Worm (Caenorhabditis elegans) whole organism, L2 larva: Measurements from ENCODE around the gene pmp-3.

ENCODE experiments used
- F13H6.1 ChIP-seq: sonication (generic microtip); optimal IDR thresholded peaks from 2 replicates; lab custom pipeline; 2016; ENCODE audit warnings: missing genetic modification characterization, missing compliant biosample characterization
- R02D3.7 ChIP-seq: fragments of 150-350 bp; optimal IDR thresholded peaks from 2 replicates; lab custom pipeline; 2014; ENCODE audit warnings: missing biosample characterization, missing genetic modification characterization
- Y55F3AM.14 ChIP-seq: fragments of 200-800 bp; sonication (Bioruptor generic); optimal IDR thresholded peaks from 2 replicates; lab custom pipeline; 2018; ENCODE audit warnings: mild to moderate bottlenecking, missing genetic modification characterization, missing compliant biosample characterization
- ZK546.5 ChIP-seq: sonication (generic microtip); optimal IDR thresholded peaks from 2 replicates; lab custom pipeline; 2017; ENCODE audit warnings: missing biosample characterization, missing genetic modification characterization
- ama-1 ChIP-seq: fragments of 150-350 bp; optimal IDR thresholded peaks from 2 replicates; lab custom pipeline; 2018; ENCODE audit warnings: inconsistent platforms
- ceh-16 ChIP-seq: fragments of 150-350 bp; optimal IDR thresholded peaks from 2 replicates; lab custom pipeline; 2014; ENCODE audit warnings: missing biosample characterization, missing genetic modification characterization
- ceh-82 ChIP-seq: fragments of 150-350 bp; optimal IDR thresholded peaks from 2 replicates; lab custom pipeline; 2014; ENCODE audit warnings: missing biosample characterization, missing genetic modification characterization
- crh-2 ChIP-seq: sonication (generic microtip); optimal IDR thresholded peaks from 2 replicates; lab custom pipeline; 2017; ENCODE audit warnings: missing biosample characterization, missing genetic modification characterization
- dmd-4 ChIP-seq: sonication (generic microtip); optimal IDR thresholded peaks from 2 replicates; lab custom pipeline; 2017; ENCODE audit warnings: missing biosample characterization, missing genetic modification characterization
- lin-13 ChIP-seq: fragments of 150-350 bp; optimal IDR thresholded peaks from 2 replicates; lab custom pipeline; 2014; ENCODE audit warnings: missing biosample characterization, missing genetic modification reagents, missing genetic modification characterization
- lin-39 ChIP-seq: fragments of 150-350 bp; optimal IDR thresholded peaks from 2 replicates; lab custom pipeline; 2014; ENCODE audit warnings: missing biosample characterization, missing genetic modification reagents, missing genetic modification characterization
- lsy-2 ChIP-seq, 2 experiments: fragments of 150-350 bp in 1 of 2; sonication (generic microtip) in 1 of 2; optimal IDR thresholded peaks; 2 replicates each; lab custom pipeline; 2014 to 2017; ENCODE audit warnings: missing biosample characterization in 2 of 2, missing genetic modification characterization in 2 of 2
- mdl-1 ChIP-seq, 2 experiments: fragments of 150-350 bp in 1 of 2; sonication (generic microtip) in 1 of 2; optimal IDR thresholded peaks; 2 replicates each; lab custom pipeline; 2017; ENCODE audit warnings: missing biosample characterization in 2 of 2, missing genetic modification characterization in 2 of 2
- nhr-11 ChIP-seq: fragments of 150-350 bp; optimal IDR thresholded peaks from 2 replicates; lab custom pipeline; 2014; ENCODE audit warnings: missing biosample characterization, missing genetic modification characterization
- nhr-12 ChIP-seq: fragments of 150-350 bp; optimal IDR thresholded peaks from 2 replicates; lab custom pipeline; 2014; ENCODE audit warnings: missing biosample characterization, missing genetic modification characterization
- nhr-237 ChIP-seq: fragments of 150-350 bp; optimal IDR thresholded peaks from 2 replicates; lab custom pipeline; 2014; ENCODE audit warnings: missing biosample characterization, missing genetic modification characterization
- nhr-6 ChIP-seq: fragments of 150-350 bp; optimal IDR thresholded peaks from 2 replicates; lab custom pipeline; 2014; ENCODE audit warnings: missing biosample characterization, missing genetic modification characterization
- sem-4 ChIP-seq: fragments of 150-350 bp; optimal IDR thresholded peaks from 2 replicates; lab custom pipeline; 2014; ENCODE audit warnings: missing biosample characterization, missing genetic modification reagents, missing genetic modification characterization
- sma-3 ChIP-seq: sonication (generic microtip); optimal IDR thresholded peaks from 2 replicates; lab custom pipeline; 2016; ENCODE audit warnings: missing genetic modification reagents, missing genetic modification characterization, missing compliant biosample characterization
- sma-9 ChIP-seq, 2 experiments: fragments of 150-350 bp in 1 of 2; sonication (generic microtip) in 1 of 2; optimal IDR thresholded peaks; 2 replicates each; lab custom pipeline; 2014 to 2016; ENCODE audit warnings: missing genetic modification characterization in 2 of 2, mild to moderate bottlenecking in 1 of 2, missing biosample characterization in 1 of 2, missing compliant biosample characterization in 1 of 2, missing genetic modification reagents in 1 of 2, moderate library complexity in 1 of 2
- unc-39 ChIP-seq: fragments of 150-350 bp; optimal IDR thresholded peaks from 2 replicates; lab custom pipeline; 2014; ENCODE audit warnings: missing biosample characterization, missing genetic modification characterization
- zag-1 ChIP-seq: fragments of 150-350 bp; optimal IDR thresholded peaks from 2 replicates; lab custom pipeline; 2014; ENCODE audit warnings: missing biosample characterization, missing genetic modification characterization
- ztf-11 ChIP-seq: sonication (generic microtip); optimal IDR thresholded peaks from 2 replicates; lab custom pipeline; 2017; ENCODE audit warnings: missing biosample characterization, missing genetic modification characterization

Gene pmp-3

ce11 chrV:14698005-14698404 lies 51.5 kb downstream of the pmp-3 start:
- TF ChIP-seq ztf-11 (tag; lab: Kevin White, UChicago) (no peak), Y55F3AM.14 (no peak), mdl-1 (tag; optimal IDR thresholded peaks at IDR 0.05; lab: Kevin White, UChicago) (no peak), R02D3.7 (tag; lab: Kevin White, UChicago) (no peak), sma-9 (GFP tag; optimal IDR thresholded peaks at IDR 0.05; lab: Kevin White, UChicago) (no peak), sma-9 (tag; optimal IDR thresholded peaks at IDR 0.05; lab: Kevin White, UChicago) (no peak), F13H6.1 (tag; lab: Kevin White, UChicago) (no peak), nhr-11 (tag; lab: Kevin White, UChicago) (no peak), nhr-12 (tag; lab: Kevin White, UChicago) (no peak), unc-39 (tag; lab: Kevin White, UChicago) (no peak), ceh-82 (no peak), lin-39 (no peak)

ce11 chrV:14698666-14699065 lies 52.1 kb downstream of the pmp-3 start, which contains the start of gene set-5:
set-5 (plus strand) TSS chrV:14698966.
- TF ChIP-seq ceh-16 = no peak
- no peak for TF ChIP-seq ama-1
- TF ChIP-seq F13H6.1 (tag; lab: Kevin White, UChicago) = no peak
- TF ChIP-seq lin-13 (GFP tag; lab: Kevin White, UChicago) = no peak
- TF ChIP-seq crh-2 (tag; lab: Kevin White, UChicago) = no peak
- TF ChIP-seq nhr-11 (tag; lab: Kevin White, UChicago) = no peak
- TF ChIP-seq sma-3 (GFP tag; lab: Kevin White, UChicago) = no peak
- no peak for TF ChIP-seq ZK546.5 (tag; lab: Kevin White, UChicago)
- no peak for TF ChIP-seq sem-4 (tag; lab: Kevin White, UChicago)
- TF ChIP-seq R02D3.7 (tag; lab: Kevin White, UChicago) = no peak
- no peak for TF ChIP-seq dmd-4
- no peak for TF ChIP-seq lsy-2 (tag; optimal IDR thresholded peaks at IDR 0.05; lab: Kevin White, UChicago)
- no peak for TF ChIP-seq mdl-1 (tag; optimal IDR thresholded peaks at IDR 0.05; lab: Kevin White, UChicago)
- no peak for TF ChIP-seq zag-1 (tag; lab: Kevin White, UChicago)
- no peak for TF ChIP-seq nhr-6 (tag; lab: Kevin White, UChicago)
- TF ChIP-seq nhr-237 (tag; lab: Kevin White, UChicago) = no peak
